Worm (Caenorhabditis elegans): ENCODE results near the gene T28A11.19.
A peak's percentile ranks its signal among the peaks of the same experiment; 100 is the strongest.

Gene T28A11.19

DNA sequence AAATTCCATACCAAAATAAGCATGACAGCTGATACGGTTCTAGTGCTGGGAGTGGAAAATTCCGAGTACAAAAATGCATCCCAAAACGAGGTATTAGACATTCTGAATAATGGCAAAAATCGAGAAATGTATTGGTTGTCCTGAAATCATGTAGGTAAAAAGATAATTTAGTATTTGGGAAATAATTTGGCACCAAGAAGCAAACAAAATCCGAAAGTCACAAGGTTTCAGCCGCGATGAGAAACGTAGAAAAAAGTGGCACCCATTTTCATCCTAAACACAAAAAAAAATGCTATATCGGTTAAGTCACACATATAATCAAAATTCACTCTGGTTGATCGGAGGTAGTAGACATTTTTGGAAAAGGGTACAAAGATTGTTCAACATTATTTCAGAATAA is 28.4 kb upstream of the T28A11.19 start, which contains the start of gene srx-122:
Gene srx-122 (minus strand): TSS at position 101 of the 400 bp plus-strand sequence.
- TF ChIP-seq set-16 (GFP tag; IDR thresholded peaks at IDR 0.05) (no peak), mdt-29 (GFP tag; IDR thresholded peaks at IDR 0.05) (no peak), zfp-3 (GFP tag; conservative IDR thresholded peaks at IDR 0.05) (no peak), lin-1 (GFP tag; IDR thresholded peaks at IDR 0.05) (no peak), dpl-1 (GFP tag; optimal IDR thresholded peaks at IDR 0.05) (no peak), saeg-2 (GFP tag; IDR thresholded peaks at IDR 0.05) (no peak), ZK337.2 (GFP tag; IDR thresholded peaks at IDR 0.05) (no peak), mep-1 (tag; optimal IDR thresholded peaks at IDR 0.05) (no peak), sdz-12 (GFP tag; optimal IDR thresholded peaks at IDR 0.05) (no peak), vab-7 (GFP tag; IDR thresholded peaks at IDR 0.05) (no peak), Y75B8A.6 (GFP tag; IDR thresholded peaks at IDR 0.05) (no peak), snpc-4 (tag; optimal IDR thresholded peaks at IDR 0.05) (no peak), tra-1 (GFP tag; IDR thresholded peaks at IDR 0.05) (no peak), F10B5.3 (tag; optimal IDR thresholded peaks at IDR 0.05) (no peak)

DNA sequence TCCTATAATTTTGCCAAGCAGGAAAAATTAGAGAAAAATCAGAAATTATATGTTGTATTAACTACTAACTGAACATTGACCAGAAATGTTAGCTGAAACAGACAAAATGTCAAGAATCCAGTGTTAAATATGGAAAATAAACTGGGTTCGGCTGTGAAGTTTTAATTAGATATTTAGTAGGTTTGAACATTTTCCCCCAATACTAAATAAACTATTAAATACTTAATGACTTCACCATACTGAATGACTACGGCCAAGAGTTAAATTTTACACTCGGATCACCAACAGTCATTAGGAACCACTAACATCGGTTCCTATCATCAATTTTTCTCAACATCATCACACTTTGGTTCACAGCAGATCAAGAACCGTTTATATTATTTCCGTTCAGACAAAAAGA is 26.1 kb upstream of the T28A11.19 start:
- TF ChIP-seq skn-1 (tag; optimal IDR thresholded peaks at IDR 0.05) (no peak), unc-62 (GFP tag; optimal IDR thresholded peaks at IDR 0.05 in 1 of 2) (peak in 1 of 2 experiments; percentile 94), unc-62 (tag; optimal IDR thresholded peaks at IDR 0.05) (no peak), lir-3 (tag; optimal IDR thresholded peaks at IDR 0.05) (no peak), zfp-3 (GFP tag; conservative IDR thresholded peaks at IDR 0.05) (no peak), Y75B8A.6 (GFP tag; IDR thresholded peaks at IDR 0.05) (no peak), pha-4 (GFP tag; IDR thresholded peaks at IDR 0.05) (no peak), pha-4 (tag; optimal IDR thresholded peaks at IDR 0.05) (no peak)

DNA sequence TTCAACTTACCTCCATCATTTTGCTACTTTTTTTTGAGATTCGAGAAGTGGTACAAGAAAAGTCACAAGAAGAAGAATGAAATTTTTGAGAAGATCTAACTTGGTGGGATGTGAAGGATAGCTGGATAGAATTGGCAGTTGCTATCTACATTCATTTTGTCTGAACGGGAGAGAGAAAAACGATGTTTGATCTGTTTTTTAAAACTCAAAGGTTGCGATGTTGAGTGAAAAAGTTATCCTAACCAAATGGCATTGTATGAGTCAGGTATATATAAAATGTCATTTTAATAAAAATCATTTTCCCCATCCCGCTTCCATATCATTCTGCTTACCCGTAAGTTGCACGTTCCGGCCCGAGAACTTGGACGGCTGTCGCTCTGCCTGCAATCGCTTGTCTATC is 20.0 kb upstream of the T28A11.19 start, which contains the start of gene F35F10.6:
Gene F35F10.6 (minus strand): TSS at position 101 of the 400 bp plus-strand sequence.
- no peak for TF ChIP-seq egl-27 (tag; optimal IDR thresholded peaks at IDR 0.05)
- no peak for TF ChIP-seq ztf-11 (tag; optimal IDR thresholded peaks at IDR 0.05)
- no peak for TF ChIP-seq F10B5.3 (tag; optimal IDR thresholded peaks at IDR 0.05)

DNA sequence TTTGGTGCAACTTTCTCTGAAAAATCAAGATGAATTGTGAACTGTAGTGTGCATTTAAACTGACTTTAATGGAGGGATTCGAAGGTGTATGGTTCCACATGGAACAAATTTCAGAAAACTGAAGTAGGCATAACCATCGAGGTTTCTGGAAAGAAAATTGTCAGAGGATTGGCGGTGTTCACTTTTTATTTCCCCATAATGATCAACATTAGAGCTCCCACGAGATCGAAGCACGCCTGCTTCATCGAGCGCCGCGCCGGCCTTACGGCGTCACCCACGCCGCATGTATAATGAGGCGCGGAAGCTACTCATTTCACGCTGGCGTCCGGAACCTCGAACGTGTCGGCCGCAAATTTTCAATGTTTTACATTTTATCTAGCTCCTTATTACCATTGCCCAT is 18.8 kb upstream of the T28A11.19 start:
- peak; percentile 34 for TF ChIP-seq aha-1 (tag)
- TF ChIP-seq nhr-77 (tag; optimal IDR thresholded peaks at IDR 0.05) = no peak
- no peak for TF ChIP-seq arid-1 (GFP tag; conservative IDR thresholded peaks at IDR 0.05)
- no peak for TF ChIP-seq lin-13 (GFP tag; optimal IDR thresholded peaks at IDR 0.05)
- no peak for TF ChIP-seq zip-11 (GFP tag; IDR thresholded peaks at IDR 0.05)
- no peak for TF ChIP-seq T20F7.1 (GFP tag; optimal IDR thresholded peaks at IDR 0.05)
- TF ChIP-seq T26A8.4 (GFP tag; IDR thresholded peaks at IDR 0.05) = no peak
- TF ChIP-seq mxl-2 (GFP tag; conservative IDR thresholded peaks at IDR 0.05) = no peak
- no peak for TF ChIP-seq mdl-1 (tag; optimal IDR thresholded peaks at IDR 0.05)
- no peak for TF ChIP-seq ZK546.5 (tag; optimal IDR thresholded peaks at IDR 0.05)
- TF ChIP-seq madf-5 (GFP tag; IDR thresholded peaks at IDR 0.05) = 0 out of 4 replicates have a peak, but pooled peaks of 1 of the 2 experiments have one; percentile 13
- no peak for TF ChIP-seq ama-1 (optimal IDR thresholded peaks at IDR 0.05)

DNA sequence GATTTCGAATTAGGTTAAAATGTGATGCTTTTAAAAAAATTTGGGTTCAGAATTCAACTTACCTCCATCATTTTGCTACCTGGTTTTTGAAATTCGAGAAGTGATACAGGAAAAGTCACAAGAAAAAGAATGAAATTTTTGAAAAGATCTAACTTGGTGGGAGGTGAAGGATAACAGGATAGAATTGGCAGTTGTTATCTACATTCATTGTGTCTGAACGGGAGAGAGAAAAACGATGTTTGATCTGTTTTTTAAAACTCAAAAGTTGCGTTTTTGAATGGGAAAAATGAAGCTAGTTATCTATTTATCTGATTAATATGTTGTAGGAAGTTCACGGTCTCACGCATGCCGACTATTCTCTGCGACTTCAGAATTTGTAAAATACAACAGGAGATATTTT is 18.0 kb upstream of the T28A11.19 start, which contains the start of gene F35F10.7:
Gene F35F10.7 (minus strand): TSS at position 101 of the 400 bp plus-strand sequence.
- TF ChIP-seq unc-62 (GFP tag; optimal IDR thresholded peaks at IDR 0.05 in 1 of 2) (no peak), unc-62 (tag; optimal IDR thresholded peaks at IDR 0.05) (no peak), egl-27 (tag; optimal IDR thresholded peaks at IDR 0.05) (no peak), mxl-2 (GFP tag; conservative IDR thresholded peaks at IDR 0.05) (no peak), ctbp-1 (GFP tag; IDR thresholded peaks at IDR 0.05) (no peak)

Data from whole organism, L4 larva.